Worm (Caenorhabditis elegans): ENCODE results near the gene ZK1128.3.
A peak's percentile ranks its signal among the peaks of the same experiment; 100 is the strongest.

ZK1128.3 gene

DNA sequence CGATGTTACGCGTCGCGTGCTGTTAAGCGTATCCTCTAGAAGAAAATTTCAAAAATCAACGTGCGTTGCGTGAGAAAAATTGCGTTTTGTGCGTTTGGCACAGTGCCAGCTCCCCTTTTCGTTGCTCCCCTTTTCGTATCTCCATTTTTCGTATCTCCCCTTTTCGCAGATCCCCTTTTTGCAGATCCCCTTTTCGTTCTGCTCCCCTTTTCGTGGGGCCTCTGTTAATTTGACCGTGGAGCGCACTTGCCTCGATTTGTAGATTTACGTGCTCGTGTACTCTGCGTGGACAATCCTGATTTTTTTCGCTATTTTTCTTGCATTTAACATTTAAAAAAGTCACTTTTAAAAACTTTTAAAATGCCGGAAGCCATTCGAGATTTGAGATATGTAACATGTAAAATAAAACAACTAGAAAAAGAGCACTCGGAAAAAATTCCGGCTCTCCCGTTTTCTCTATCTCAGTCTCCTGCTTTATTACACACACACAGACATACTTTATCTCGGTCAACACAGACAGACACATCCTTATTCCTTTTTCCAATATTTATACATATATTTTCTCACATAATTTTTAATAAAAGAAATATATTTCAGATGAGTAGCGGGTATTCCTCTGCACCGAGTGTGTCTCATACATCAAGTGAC is 5.0 kb upstream of the ZK1128.3 start, which contains the start of gene ttll-4 (continued):
- TF ChIP-seq ekl-4 (GFP tag; IDR thresholded peaks at IDR 0.05) = no peak
- peak in 1 of 3 experiments; percentile 31 for TF ChIP-seq lin-35 (GFP tag; optimal IDR thresholded peaks at IDR 0.05)
- no peak for TF ChIP-seq somi-1 (GFP tag; optimal IDR thresholded peaks at IDR 0.05)
- TF ChIP-seq ets-4 (GFP tag; optimal IDR thresholded peaks at IDR 0.05) = no peak
- no peak for TF ChIP-seq nfyb-1 (GFP tag; IDR thresholded peaks at IDR 0.05)
- TF ChIP-seq hmg-1.2 (GFP tag; IDR thresholded peaks at IDR 0.05) = no peak; the same call in 1 of the 2 replicates
- no peak for TF ChIP-seq F39B2.1 (GFP tag; IDR thresholded peaks at IDR 0.05)
- TF ChIP-seq rec-8 (tag; optimal IDR thresholded peaks at IDR 0.05) = peak in 1 of 2 experiments; percentile 11
- no peak for TF ChIP-seq bed-1 (GFP tag; IDR thresholded peaks at IDR 0.05)
- TF ChIP-seq mxl-1 (tag; optimal IDR thresholded peaks at IDR 0.05) = no peak
- TF ChIP-seq lin-40 (tag; optimal IDR thresholded peaks at IDR 0.05) = peak; percentile 32
- TF ChIP-seq zfh-2 (GFP tag; conservative IDR thresholded peaks at IDR 0.05) = no peak
- TF ChIP-seq aptf-3 (GFP tag; IDR thresholded peaks at IDR 0.05) = no peak
- TF ChIP-seq ztf-18 (tag; optimal IDR thresholded peaks at IDR 0.05) = peak; percentile 44
- TF ChIP-seq F49E8.2 (tag; optimal IDR thresholded peaks at IDR 0.05; ENCODE audit: insufficient read depth) = no peak
- TF ChIP-seq let-607 (tag; optimal IDR thresholded peaks at IDR 0.05) = no peak
- no peak for TF ChIP-seq him-1 (tag; optimal IDR thresholded peaks at IDR 0.05)
- no peak for TF ChIP-seq ztf-22 (GFP tag; optimal IDR thresholded peaks at IDR 0.05)
- TF ChIP-seq Y53G8AR.9 (GFP tag; conservative IDR thresholded peaks at IDR 0.05) = no peak
- no peak for TF ChIP-seq dpl-1 (GFP tag; optimal IDR thresholded peaks at IDR 0.05)
- TF ChIP-seq madf-6 (GFP tag; IDR thresholded peaks at IDR 0.05) = peak; percentile 59
- TF ChIP-seq nfya-1 (tag; optimal IDR thresholded peaks at IDR 0.05; ENCODE audit: borderline replicate concordance, insufficient read depth) = no peak
- peak; percentile 47 for TF ChIP-seq ceh-27 (GFP tag; optimal IDR thresholded peaks at IDR 0.05)
- TF ChIP-seq T26A5.8 (tag; optimal IDR thresholded peaks at IDR 0.05) = no peak
- TF ChIP-seq madf-8 (GFP tag; conservative IDR thresholded peaks at IDR 0.05) = no peak
- TF ChIP-seq attf-6 (GFP tag; IDR thresholded peaks at IDR 0.05) = 0 out of 2 replicates have a peak, but pooled peaks have one; percentile 11
- TF ChIP-seq rcor-1 (GFP tag; IDR thresholded peaks at IDR 0.05) = peak; percentile 63; the same call in 1 of the 2 replicates
- peak; percentile 15 for TF ChIP-seq lin-54 (GFP tag; optimal IDR thresholded peaks at IDR 0.05)
- no peak for TF ChIP-seq nhr-179 (tag; optimal IDR thresholded peaks at IDR 0.05)
- TF ChIP-seq ztf-26 (tag; optimal IDR thresholded peaks at IDR 0.05) = no peak
- peak; percentile 31; the same call in 1 of the 2 replicates for TF ChIP-seq Y95B8A.8 (GFP tag; IDR thresholded peaks at IDR 0.05)
- no peak for TF ChIP-seq dpff-1 (tag; optimal IDR thresholded peaks at IDR 0.05)
- TF ChIP-seq ccch-3 (GFP tag; optimal IDR thresholded peaks at IDR 0.05) = no peak
- TF ChIP-seq let-526 (GFP tag; IDR thresholded peaks at IDR 0.05) = 0 out of 2 replicates have a peak, but pooled peaks have one; percentile 14
- TF ChIP-seq hsf-1 (GFP tag; IDR thresholded peaks at IDR 0.05) = no peak
- no peak for TF ChIP-seq ama-1 (optimal IDR thresholded peaks at IDR 0.05)
- no peak for TF ChIP-seq ama-1 (GFP tag; optimal IDR thresholded peaks at IDR 0.05)
- no peak for TF ChIP-seq B0261.1 (tag; optimal IDR thresholded peaks at IDR 0.05)
- no peak for TF ChIP-seq B0336.3 (GFP tag; IDR thresholded peaks at IDR 0.05)
- TF ChIP-seq atf-7 (tag; optimal IDR thresholded peaks at IDR 0.05) = no peak
- 0 out of 2 replicates have a peak, but pooled peaks have one; percentile 23 for TF ChIP-seq hmg-20 (GFP tag; IDR thresholded peaks at IDR 0.05)
- 0 out of 2 replicates have a peak, but pooled peaks have one; percentile 64 for TF ChIP-seq ztf-28 (GFP tag; IDR thresholded peaks at IDR 0.05)
- TF ChIP-seq F23B12.7 (tag; optimal IDR thresholded peaks at IDR 0.05; ENCODE audit: insufficient read depth) = no peak
- no peak for TF ChIP-seq Y53F4B.3 (GFP tag; IDR thresholded peaks at IDR 0.05)
- no peak for TF ChIP-seq die-1 (tag; optimal IDR thresholded peaks at IDR 0.05)
- no peak for TF ChIP-seq nhr-120 (GFP tag; IDR thresholded peaks at IDR 0.05)
- TF ChIP-seq Y79H2A.3 (GFP tag; conservative IDR thresholded peaks at IDR 0.05) = no peak
